Worm (Caenorhabditis elegans): ENCODE measurements around the gene T04F8.3.

DNA sequence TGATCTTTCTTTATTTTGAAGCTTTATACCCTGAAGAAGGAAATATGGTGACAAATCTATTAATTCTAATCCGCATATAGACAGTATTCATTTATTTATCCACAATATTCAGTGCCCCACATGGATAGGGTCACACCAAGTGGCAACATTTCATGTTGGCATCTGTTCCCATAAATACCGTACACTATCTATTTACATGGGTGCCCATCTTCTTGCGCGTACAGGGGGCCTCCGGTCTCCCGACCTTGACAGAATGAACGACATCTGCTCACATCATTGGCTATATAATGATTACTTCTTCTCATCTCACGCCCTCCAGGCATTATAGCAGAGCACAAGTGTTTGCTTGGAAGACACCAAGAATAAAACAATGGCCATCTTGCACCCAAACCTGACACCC is 17.1 kb downstream of the T04F8.3 start:
- TF ChIP-seq elt-1 (tag; optimal IDR thresholded peaks at IDR 0.05; ENCODE audit: borderline replicate concordance, insufficient read depth) (no peak), lin-13 (tag; optimal IDR thresholded peaks at IDR 0.05) (no peak), sptf-1 (tag; optimal IDR thresholded peaks at IDR 0.05) (no peak), unc-62 (GFP tag; optimal IDR thresholded peaks at IDR 0.05) (no peak), nhr-28 (tag; optimal IDR thresholded peaks at IDR 0.05) (no peak), nhr-12 (tag; optimal IDR thresholded peaks at IDR 0.05) (no peak), unc-39 (tag; optimal IDR thresholded peaks at IDR 0.05) (no peak)
